Fruit fly (Drosophila melanogaster) whole organism, pupa: Measurements from ENCODE around the gene TyrR.
A peak's percentile ranks its signal among the peaks of the same experiment; 100 is the strongest.

Source experiments
- CG14655 ChIP-seq: fragments of 200-800 bp; sonication (Bioruptor generic); optimal IDR thresholded peaks from 3 replicates; lab custom pipeline; 2017; ENCODE audit warnings: mild to moderate bottlenecking, missing biosample characterization, missing genetic modification reagents, missing genetic modification characterization
- CG34367 ChIP-seq: fragments of 200-800 bp; sonication (Bioruptor generic); optimal IDR thresholded peaks from 2 replicates; lab custom pipeline; 2018; ENCODE audit warnings: missing biosample characterization, mild to moderate bottlenecking, missing genetic modification characterization
- CG4496 ChIP-seq: fragments of 200-800 bp; sonication (Bioruptor generic); IDR thresholded peaks from 3 replicates; pipeline ENCODE4 v1.3.6; 2022; ENCODE audit warnings: missing biosample characterization, missing genetic modification characterization
- CG8159 ChIP-seq: fragments of 200-800 bp; sonication (Bioruptor generic); optimal IDR thresholded peaks from 3 replicates; lab custom pipeline; 2018; ENCODE audit warnings: missing biosample characterization, mild to moderate bottlenecking, missing genetic modification characterization, moderate library complexity
- CG8301 ChIP-seq: fragments of 200-800 bp; sonication (Bioruptor generic); optimal IDR thresholded peaks from 2 replicates; lab custom pipeline; 2018; ENCODE audit warnings: missing biosample characterization, mild to moderate bottlenecking, missing genetic modification characterization
- CG9948 ChIP-seq: fragments of 200-800 bp; sonication (Bioruptor generic); optimal IDR thresholded peaks from 2 replicates; lab custom pipeline; 2018; ENCODE audit warnings: missing biosample characterization, mild to moderate bottlenecking, missing genetic modification characterization, moderate library complexity
- EcR ChIP-seq: fragments of 200-800 bp; sonication (Bioruptor generic); optimal IDR thresholded peaks from 3 replicates; lab custom pipeline; 2019; ENCODE audit warnings: missing biosample characterization, missing genetic modification characterization, mild to moderate bottlenecking, moderate library complexity, missing genetic modification reagents
- Ets98B ChIP-seq: fragments of 200-800 bp; sonication (Bioruptor generic); IDR thresholded peaks from 2 replicates; pipeline ENCODE4 v1.3.6; 2022; ENCODE audit warnings: missing biosample characterization, missing genetic modification characterization
- Snoo ChIP-seq: fragments of 200-800 bp; sonication (Bioruptor generic); optimal IDR thresholded peaks from 3 replicates; lab custom pipeline; 2017; ENCODE audit warnings: missing biosample characterization, mild to moderate bottlenecking, missing genetic modification characterization, inconsistent platforms
- fd96Ca ChIP-seq: fragments of 200-800 bp; sonication (Bioruptor generic); IDR thresholded peaks from 3 replicates; pipeline ENCODE4 v1.3.6; 2022; ENCODE audit warnings: missing biosample characterization, missing genetic modification characterization
- gl ChIP-seq: fragments of 200-800 bp; sonication (Bioruptor generic); optimal IDR thresholded peaks from 2 replicates; lab custom pipeline; 2018; ENCODE audit warnings: missing biosample characterization, mild to moderate bottlenecking, missing genetic modification characterization

dm6 chr3R:17701971-17702845 lies 60.8 kb downstream of the TyrR start:
- TF ChIP-seq EcR (GFP tag; lab: Kevin White, UChicago) (peak; percentile 26), Snoo (tag; lab: Kevin White, UChicago) (peak; percentile 62), CG4496 (peak; percentile 47; the same call in 1 of the 3 replicates), CG34367 (peak; percentile 87), CG9948 (peak; percentile 87), CG8301 (tag; lab: Kevin White, UChicago) (peak; percentile 48), gl (tag; lab: Kevin White, UChicago) (no peak), Ets98B (GFP tag; lab: Robert Waterston, UW) (no peak; the same call in 1 of the 2 replicates), fd96Ca (GFP tag; lab: Robert Waterston, UW) (peak; percentile 46; the same call in 1 of the 3 replicates), CG8159 (peak; percentile 88), CG14655 (GFP tag; lab: Kevin White, UChicago) (peak; percentile 72)
